Fruit fly (Drosophila melanogaster): ENCODE data around the gene spoon.

DNA sequence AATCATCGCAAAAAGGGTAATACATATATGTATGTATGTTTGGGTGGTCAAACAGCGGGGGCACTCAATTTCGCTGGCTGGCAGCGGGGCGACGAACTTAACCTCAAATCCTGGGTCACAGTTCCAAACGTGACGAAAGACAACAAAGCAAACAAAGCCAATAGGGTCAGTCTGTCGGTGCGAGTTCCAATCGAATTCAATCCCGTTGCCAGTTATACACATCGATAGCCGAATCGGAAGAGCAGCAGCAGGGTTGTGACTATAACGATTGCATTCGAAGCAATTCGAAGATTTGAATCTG lies 1.5 kb upstream of the spoon start:
- TF ChIP-seq E2f1 (GFP tag; IDR thresholded peaks at IDR 0.05) (no peak), pnt (GFP tag; optimal IDR thresholded peaks at IDR 0.05) (no peak), HmgZ (tag; optimal IDR thresholded peaks at IDR 0.05) (no peak), ATbp (GFP tag; optimal IDR thresholded peaks at IDR 0.05) (no peak), oc (tag; optimal IDR thresholded peaks at IDR 0.05) (no peak), CG4328 (GFP tag; optimal IDR thresholded peaks at IDR 0.05) (no peak), zen2 (GFP tag; IDR thresholded peaks at IDR 0.05; ENCODE audit: partially characterized antibody) (no peak), CG6683 (GFP tag; optimal IDR thresholded peaks at IDR 0.05) (no peak), aop (GFP tag; IDR thresholded peaks at IDR 0.05) (no peak), CG17385 (GFP tag; optimal IDR thresholded peaks at IDR 0.05) (no peak), Dad (GFP tag; optimal IDR thresholded peaks at IDR 0.05) (no peak), Jarid2 (GFP tag; optimal IDR thresholded peaks at IDR 0.05) (no peak), ato (GFP tag; IDR thresholded peaks at IDR 0.05; ENCODE audit: partially characterized antibody) (no peak), CG5953 (GFP tag; IDR thresholded peaks at IDR 0.05) (no peak)
